Worm (Caenorhabditis elegans): Measurements from ENCODE around the gene F31B9.2.

F31B9.2 gene

ce11 chrX:15953086-15953485, 35.9 kb downstream of the F31B9.2 start:
- no peak for TF ChIP-seq fkh-6 (tag; optimal IDR thresholded peaks at IDR 0.05)
- TF ChIP-seq K09A11.1 (tag; optimal IDR thresholded peaks at IDR 0.05; ENCODE audit: insufficient read depth): no peak
- TF ChIP-seq nfya-1 (tag; optimal IDR thresholded peaks at IDR 0.05): no peak
- no peak for TF ChIP-seq elt-2 (tag; optimal IDR thresholded peaks at IDR 0.05)
- TF ChIP-seq ahr-1 (tag; optimal IDR thresholded peaks at IDR 0.05): no peak
- no peak for TF ChIP-seq pha-4 (tag; optimal IDR thresholded peaks at IDR 0.05)
- no peak for TF ChIP-seq ceh-9 (tag; optimal IDR thresholded peaks at IDR 0.05)
- no peak for TF ChIP-seq sox-4 (tag; optimal IDR thresholded peaks at IDR 0.05)
- no peak for TF ChIP-seq F13H6.1 (tag; optimal IDR thresholded peaks at IDR 0.05)
- no peak for TF ChIP-seq madf-2 (tag; optimal IDR thresholded peaks at IDR 0.05)
- TF ChIP-seq nhr-11 (tag; optimal IDR thresholded peaks at IDR 0.05): no peak
- TF ChIP-seq ceh-18 (tag; optimal IDR thresholded peaks at IDR 0.05): no peak

ce11 chrX:15953611-15954010, 36.4 kb downstream of the F31B9.2 start:
- TF ChIP-seq hlh-13 (GFP tag; optimal IDR thresholded peaks at IDR 0.05) (no peak), elt-2 (tag; optimal IDR thresholded peaks at IDR 0.05) (no peak), unc-42 (tag; optimal IDR thresholded peaks at IDR 0.05) (no peak), hlh-8 (tag; optimal IDR thresholded peaks at IDR 0.05) (no peak), rnt-1 (tag; optimal IDR thresholded peaks at IDR 0.05) (no peak), tbx-2 (tag; optimal IDR thresholded peaks at IDR 0.05) (no peak), pag-3 (tag; optimal IDR thresholded peaks at IDR 0.05; ENCODE audit: borderline replicate concordance) (no peak)

ce11 chrX:15958767-15959166, 41.6 kb downstream of the F31B9.2 start, which contains the start of gene C09G1.5:
C09G1.5 (plus strand) TSS chrX:15959067.
- no peak for TF ChIP-seq ref-2 (tag; optimal IDR thresholded peaks at IDR 0.05)
- TF ChIP-seq sdc-2 (tag; optimal IDR thresholded peaks at IDR 0.05): no peak
- no peak for TF ChIP-seq ceh-24 (tag; optimal IDR thresholded peaks at IDR 0.05)
- TF ChIP-seq tbx-7 (tag; optimal IDR thresholded peaks at IDR 0.05): no peak
- no peak for TF ChIP-seq fax-1 (tag; optimal IDR thresholded peaks at IDR 0.05)
- no peak for TF ChIP-seq unc-3 (GFP tag; conservative IDR thresholded peaks at IDR 0.05)
- no peak for TF ChIP-seq unc-3 (tag; optimal IDR thresholded peaks at IDR 0.05)
- no peak for TF ChIP-seq ceh-6 (GFP tag; optimal IDR thresholded peaks at IDR 0.05)
- TF ChIP-seq eyg-1 (tag; optimal IDR thresholded peaks at IDR 0.05): no peak
- no peak for TF ChIP-seq ceh-2 (tag; optimal IDR thresholded peaks at IDR 0.05)
- no peak for TF ChIP-seq sox-2 (GFP tag; IDR thresholded peaks at IDR 0.05)
- no peak for TF ChIP-seq elt-2 (tag; optimal IDR thresholded peaks at IDR 0.05)
- TF ChIP-seq ceh-22 (tag; optimal IDR thresholded peaks at IDR 0.05): no peak
- no peak for TF ChIP-seq ceh-34 (tag; optimal IDR thresholded peaks at IDR 0.05)
- no peak for TF ChIP-seq ceh-31 (tag; optimal IDR thresholded peaks at IDR 0.05)
- no peak for TF ChIP-seq K02D7.2 (tag; optimal IDR thresholded peaks at IDR 0.05)

All from whole organism, late embryonic.